Fruit fly (Drosophila melanogaster) whole organism, embryonic: ENCODE results near the gene Shaw.

Source experiments
- Abd-B ChIP-seq: fragments of 200-800 bp; sonication (Bioruptor generic); optimal IDR thresholded peaks from 2 replicates; lab custom pipeline; 2018; ENCODE audit warnings: missing biosample characterization, mild to moderate bottlenecking, missing genetic modification characterization, moderate library complexity
- Blimp-1 ChIP-seq: fragments of 200-800 bp; sonication (Bioruptor generic); optimal IDR thresholded peaks from 3 replicates; lab custom pipeline; 2018; ENCODE audit warnings: missing biosample characterization, missing genetic modification characterization, mild to moderate bottlenecking, moderate library complexity, missing genetic modification reagents
- CG10979 ChIP-seq: fragments of 200-800 bp; sonication (Bioruptor generic); optimal IDR thresholded peaks from 2 replicates; lab custom pipeline; 2018; ENCODE audit warnings: missing biosample characterization, mild to moderate bottlenecking, missing genetic modification characterization, moderate library complexity
- CG11723 ChIP-seq: fragments of 200-800 bp; sonication (Bioruptor generic); optimal IDR thresholded peaks from 2 replicates; lab custom pipeline; 2017; ENCODE audit warnings: missing biosample characterization, mild to moderate bottlenecking, missing genetic modification characterization
- CG16779 ChIP-seq: fragments of 200-800 bp; sonication (Bioruptor generic); IDR thresholded peaks from 2 replicates; pipeline ENCODE4 v1.3.6; 2022; ENCODE audit warnings: missing biosample characterization, missing genetic modification characterization
- CG16815 ChIP-seq: fragments of 200-800 bp; sonication (Bioruptor generic); optimal IDR thresholded peaks from 3 replicates; lab custom pipeline; 2017; ENCODE audit warnings: missing biosample characterization, mild to moderate bottlenecking, missing genetic modification characterization
- CG18619 ChIP-seq: fragments of 200-800 bp; sonication (Bioruptor generic); optimal IDR thresholded peaks from 3 replicates; lab custom pipeline; 2017; ENCODE audit warnings: missing biosample characterization, mild to moderate bottlenecking, missing genetic modification characterization
- CG2889 ChIP-seq: fragments of 200-800 bp; sonication (Bioruptor generic); IDR thresholded peaks from 3 replicates; pipeline ENCODE4 v1.3.6; 2022; ENCODE audit warnings: missing biosample characterization, missing genetic modification characterization
- CG31365 ChIP-seq: fragments of 200-800 bp; sonication (Bioruptor generic); optimal IDR thresholded peaks from 2 replicates; lab custom pipeline; 2018; ENCODE audit warnings: missing biosample characterization, mild to moderate bottlenecking, missing genetic modification characterization
- CG31388 ChIP-seq: fragments of 200-800 bp; sonication (Bioruptor generic); optimal IDR thresholded peaks from 2 replicates; lab custom pipeline; 2016; ENCODE audit warnings: missing biosample characterization, missing genetic modification characterization
- CG34224 ChIP-seq: fragments of 200-800 bp; sonication (Bioruptor generic); IDR thresholded peaks from 3 replicates; pipeline ENCODE4 v1.3.6; 2022; ENCODE audit warnings: missing biosample characterization, missing genetic modification characterization; ENCODE audit not compliant: partially characterized antibody
- CG34422 ChIP-seq: fragments of 200-800 bp; sonication (Bioruptor generic); IDR thresholded peaks from 3 replicates; pipeline ENCODE4 v1.3.6; 2022; ENCODE audit warnings: missing biosample characterization, missing genetic modification characterization
- CG43689 ChIP-seq: fragments of 200-800 bp; sonication (Bioruptor generic); IDR thresholded peaks from 2 replicates; pipeline ENCODE4 v1.3.6; 2022; ENCODE audit warnings: missing biosample characterization, missing genetic modification characterization
- CG7987 ChIP-seq: fragments of 200-800 bp; sonication (Bioruptor generic); optimal IDR thresholded peaks from 2 replicates; lab custom pipeline; 2018; ENCODE audit warnings: missing biosample characterization, mild to moderate bottlenecking, missing genetic modification characterization, moderate library complexity
- CG8765 ChIP-seq: fragments of 200-800 bp; sonication (Bioruptor generic); IDR thresholded peaks from 2 replicates; pipeline ENCODE4 v1.3.6; 2022; ENCODE audit warnings: missing biosample characterization, missing genetic modification characterization
- CG9876 ChIP-seq: fragments of 200-800 bp; sonication (Bioruptor generic); optimal IDR thresholded peaks from 2 replicates; lab custom pipeline; 2016; ENCODE audit warnings: missing biosample characterization, missing genetic modification characterization
- D ChIP-seq, 2 experiments: fragments of 200-800 bp in 1 of 2; fragments of >200 bp in 1 of 2; sonication (Bioruptor generic) in 1 of 2; optimal IDR thresholded peaks; 2 replicates in 1 of 2; 3 replicates in 1 of 2; lab custom pipeline; 2017; ENCODE audit warnings: mild to moderate bottlenecking in 1 of 2, missing biosample characterization in 1 of 2, missing genetic modification characterization in 1 of 2, missing genetic modification reagents in 1 of 2
- Dbx ChIP-seq: fragments of 200-800 bp; sonication (Bioruptor generic); IDR thresholded peaks from 3 replicates; pipeline ENCODE4 v1.3.6; 2022; ENCODE audit warnings: missing biosample characterization, missing genetic modification characterization
- ERR ChIP-seq: fragments of 200-800 bp; sonication (Bioruptor generic); optimal IDR thresholded peaks from 2 replicates; lab custom pipeline; 2016; ENCODE audit warnings: missing biosample characterization, missing genetic modification characterization
- Hand ChIP-seq: fragments of 200-800 bp; sonication (Bioruptor generic); optimal IDR thresholded peaks from 2 replicates; lab custom pipeline; 2017; ENCODE audit warnings: mild to moderate bottlenecking, missing biosample characterization, missing genetic modification reagents, missing genetic modification characterization
- HmgD ChIP-seq: fragments of 200-800 bp; sonication (Bioruptor generic); optimal IDR thresholded peaks from 3 replicates; lab custom pipeline; 2016; ENCODE audit warnings: missing biosample characterization, missing genetic modification characterization
- HmgZ ChIP-seq: fragments of 200-800 bp; sonication (Bioruptor generic); optimal IDR thresholded peaks from 2 replicates; lab custom pipeline; 2018; ENCODE audit warnings: missing biosample characterization, mild to moderate bottlenecking, missing genetic modification characterization
- Hr39 ChIP-seq: fragments of >200 bp; optimal IDR thresholded peaks from 2 replicates; lab custom pipeline; 2017
- MBD-R2 ChIP-seq: fragments of 200-800 bp; sonication (Bioruptor generic); IDR thresholded peaks from 2 replicates; pipeline ENCODE4 v1.3.6; 2022; ENCODE audit warnings: missing biosample characterization, missing genetic modification characterization
- Meics ChIP-seq: fragments of 200-800 bp; sonication (Bioruptor generic); optimal IDR thresholded peaks from 2 replicates; lab custom pipeline; 2017; ENCODE audit warnings: missing biosample characterization, mild to moderate bottlenecking, missing genetic modification characterization
- Nf-YA ChIP-seq: fragments of 200-800 bp; sonication (Bioruptor generic); IDR thresholded peaks from 2 replicates; pipeline ENCODE4 v1.3.6; 2022; ENCODE audit warnings: missing biosample characterization, missing genetic modification characterization
- NfI ChIP-seq: fragments of 200-800 bp; sonication (Bioruptor generic); optimal IDR thresholded peaks from 3 replicates; lab custom pipeline; 2018; ENCODE audit warnings: missing biosample characterization, mild to moderate bottlenecking, missing genetic modification characterization, moderate library complexity
- Sin3A ChIP-seq: fragments of >200 bp; optimal IDR thresholded peaks from 2 replicates; lab custom pipeline; 2018
- Vsx1 ChIP-seq: fragments of 200-800 bp; sonication (Bioruptor generic); optimal IDR thresholded peaks from 2 replicates; lab custom pipeline; 2017; ENCODE audit warnings: missing biosample characterization, mild to moderate bottlenecking, missing genetic modification characterization, missing genetic modification reagents
- abd-A ChIP-seq: fragments of 200-800 bp; sonication (Bioruptor generic); optimal IDR thresholded peaks from 3 replicates; lab custom pipeline; 2019; ENCODE audit warnings: missing biosample characterization, mild to moderate bottlenecking, missing genetic modification characterization, moderate library complexity
- amos ChIP-seq: fragments of 200-800 bp; sonication (Bioruptor generic); IDR thresholded peaks from 2 replicates; pipeline ENCODE4 v1.3.6; 2022; ENCODE audit warnings: missing biosample characterization, missing genetic modification characterization; ENCODE audit not compliant: partially characterized antibody
- ap ChIP-seq: fragments of 200-800 bp; sonication (Bioruptor generic); IDR thresholded peaks from 2 replicates; pipeline ENCODE4 v1.3.6; 2022; ENCODE audit warnings: missing biosample characterization, missing genetic modification characterization
- az2 ChIP-seq: fragments of 200-800 bp; sonication (Bioruptor generic); optimal IDR thresholded peaks from 3 replicates; lab custom pipeline; 2016; ENCODE audit warnings: missing biosample characterization, missing genetic modification characterization
- br ChIP-seq: fragments of >200 bp; optimal IDR thresholded peaks from 2 replicates; lab custom pipeline; 2017
- cad ChIP-seq: fragments of >200 bp; optimal IDR thresholded peaks from 2 replicates; lab custom pipeline; 2017; ENCODE audit warnings: missing biosample characterization, missing genetic modification characterization
- dpn ChIP-seq, 2 experiments: fragments of 200-800 bp; sonication (Bioruptor generic); optimal IDR thresholded peaks; 3 replicates each; lab custom pipeline; 2016; ENCODE audit warnings: missing biosample characterization in 2 of 2, missing genetic modification characterization in 2 of 2
- fd96Cb ChIP-seq: fragments of 200-800 bp; sonication (Bioruptor generic); optimal IDR thresholded peaks from 2 replicates; lab custom pipeline; 2018; ENCODE audit warnings: missing biosample characterization, mild to moderate bottlenecking, missing genetic modification characterization, moderate library complexity
- h ChIP-seq: fragments of >200 bp; optimal IDR thresholded peaks from 2 replicates; lab custom pipeline; 2017
- inv ChIP-seq: fragments of 200-800 bp; sonication (Bioruptor generic); IDR thresholded peaks from 2 replicates; pipeline ENCODE4 v1.3.6; 2022; ENCODE audit warnings: missing biosample characterization, missing genetic modification characterization; ENCODE audit not compliant: partially characterized antibody
- kah ChIP-seq: fragments of 200-800 bp; sonication (Bioruptor generic); optimal IDR thresholded peaks from 2 replicates; lab custom pipeline; 2018; ENCODE audit warnings: missing biosample characterization, mild to moderate bottlenecking, missing genetic modification characterization
- knrl ChIP-seq: fragments of 200-800 bp; sonication (Bioruptor generic); IDR thresholded peaks from 3 replicates; pipeline ENCODE4 v1.3.6; 2022; ENCODE audit warnings: missing biosample characterization, missing genetic modification characterization; ENCODE audit not compliant: partially characterized antibody
- lbe ChIP-seq: fragments of 200-800 bp; sonication (Bioruptor generic); optimal IDR thresholded peaks from 2 replicates; lab custom pipeline; 2016; ENCODE audit warnings: missing biosample characterization, mild to moderate bottlenecking, missing genetic modification characterization
- nmo ChIP-seq: fragments of 200-800 bp; sonication (Bioruptor generic); optimal IDR thresholded peaks from 2 replicates; lab custom pipeline; 2018; ENCODE audit warnings: missing biosample characterization, mild to moderate bottlenecking, missing genetic modification characterization, moderate library complexity
- peb ChIP-seq: fragments of 200-800 bp; sonication (Bioruptor generic); IDR thresholded peaks from 2 replicates; pipeline ENCODE4 v1.3.6; 2022; ENCODE audit warnings: missing biosample characterization, missing genetic modification characterization
- pita ChIP-seq: fragments of 200-800 bp; sonication (Bioruptor generic); optimal IDR thresholded peaks from 2 replicates; lab custom pipeline; 2017; ENCODE audit warnings: missing biosample characterization, mild to moderate bottlenecking, missing genetic modification characterization
- ro ChIP-seq: fragments of 200-800 bp; sonication (Bioruptor generic); IDR thresholded peaks from 2 replicates; pipeline ENCODE4 v1.3.6; 2022; ENCODE audit warnings: missing biosample characterization, missing genetic modification characterization
- shn ChIP-seq: fragments of 200-800 bp; sonication (Bioruptor generic); optimal IDR thresholded peaks from 3 replicates; lab custom pipeline; 2016; ENCODE audit warnings: missing biosample characterization, missing genetic modification characterization
- sr ChIP-seq: fragments of 200-800 bp; sonication (Bioruptor generic); IDR thresholded peaks from 3 replicates; pipeline ENCODE4 v1.3.6; 2022; ENCODE audit warnings: missing biosample characterization, missing genetic modification characterization
- vnd ChIP-seq: fragments of 200-800 bp; sonication (Bioruptor generic); IDR thresholded peaks from 3 replicates; pipeline ENCODE4 v1.3.6; 2022; ENCODE audit warnings: missing biosample characterization, missing genetic modification characterization; ENCODE audit not compliant: partially characterized antibody
- wor ChIP-seq: fragments of 200-800 bp; sonication (Bioruptor generic); IDR thresholded peaks from 2 replicates; pipeline ENCODE4 v1.3.6; 2022; ENCODE audit warnings: missing biosample characterization, missing genetic modification characterization
- zfh1 ChIP-seq: fragments of 200-800 bp; sonication (Bioruptor generic); IDR thresholded peaks from 3 replicates; pipeline ENCODE4 v1.3.6; 2022; ENCODE audit warnings: missing biosample characterization, missing genetic modification characterization

The Shaw gene

dm6 chr2L:3775767-3776351 is 57.9 kb downstream of the Shaw start (continued):
- TF ChIP-seq ERR (GFP tag; lab: Kevin White, UChicago) (no peak), HmgZ (no peak), h (lab: Kevin White, UChicago) (no peak), CG31365 (tag; lab: Kevin White, UChicago) (no peak), shn (GFP tag; lab: Kevin White, UChicago) (peak; percentile 57), CG11723 (GFP tag; lab: Kevin White, UChicago) (no peak), CG34422 (GFP tag; lab: Robert Waterston, UW) (0 out of 3 replicates have a peak, but pooled peaks have one; percentile 7), az2 (GFP tag; lab: Kevin White, UChicago) (peak; percentile 45), MBD-R2 (GFP tag; lab: Robert Waterston, UW) (no peak), amos (no peak), CG34224 (GFP tag; lab: Robert Waterston, UW) (no peak), CG9876 (GFP tag; lab: Kevin White, UChicago) (no peak), dpn (GFP tag; optimal IDR thresholded peaks at IDR 0.05; lab: Kevin White, UChicago) (peak in 1 of 2 experiments; percentile 36), br (lab: Kevin White, UChicago) (no peak), CG16779 (GFP tag; lab: Robert Waterston, UW) (no peak), sr (GFP tag; lab: Robert Waterston, UW) (no peak), wor (GFP tag; lab: Robert Waterston, UW) (peak; percentile 21; the same call in 1 of the 2 replicates), Sin3A (no peak), D (optimal IDR thresholded peaks at IDR 0.05; lab: Kevin White, UChicago) (no peak), D (GFP tag; optimal IDR thresholded peaks at IDR 0.05; lab: Kevin White, UChicago) (peak; percentile 13), CG2889 (GFP tag; lab: Robert Waterston, UW) (no peak), ro (GFP tag; lab: Robert Waterston, UW) (no peak), Hand (GFP tag; lab: Kevin White, UChicago) (no peak), CG7987 (no peak), kah (GFP tag; lab: Kevin White, UChicago) (no peak), NfI (GFP tag; lab: Kevin White, UChicago) (no peak), CG10979 (tag; lab: Kevin White, UChicago) (peak; percentile 71), Blimp-1 (peak; percentile 36), lbe (no peak), abd-A (tag; lab: Kevin White, UChicago) (no peak), HmgD (GFP tag; lab: Kevin White, UChicago) (no peak), Vsx1 (GFP tag; lab: Kevin White, UChicago) (no peak), nmo (GFP tag; lab: Kevin White, UChicago) (peak; percentile 72), Meics (no peak), CG31388 (GFP tag; lab: Kevin White, UChicago) (no peak), peb (GFP tag; lab: Robert Waterston, UW) (no peak), inv (GFP tag; lab: Robert Waterston, UW) (no peak), zfh1 (GFP tag; lab: Robert Waterston, UW) (peak; percentile 71; the same call in 2 of the 3 replicates), Nf-YA (GFP tag; lab: Robert Waterston, UW) (no peak), pita (GFP tag; lab: Kevin White, UChicago) (no peak), fd96Cb (tag; lab: Kevin White, UChicago) (peak; percentile 58), vnd (no peak), CG18619 (GFP tag; lab: Kevin White, UChicago) (peak; percentile 13), cad (GFP tag; lab: Kevin White, UChicago) (no peak), ap (peak; percentile 37; the same call in 1 of the 2 replicates), CG16815 (GFP tag; lab: Kevin White, UChicago) (peak; percentile 71), Hr39 (lab: Kevin White, UChicago) (no peak), CG8765 (GFP tag; lab: Robert Waterston, UW) (0 out of 2 replicates have a peak, but pooled peaks have one; percentile 6), Abd-B (GFP tag; lab: Kevin White, UChicago) (peak; percentile 30), Dbx (GFP tag; lab: Robert Waterston, UW) (no peak), knrl (GFP tag; lab: Robert Waterston, UW) (no peak), CG43689 (no peak)
